Fruit fly (Drosophila melanogaster) whole organism, embryonic: ENCODE data around the gene CG7906.

Experiments used
- CG11504 ChIP-seq: fragments of 200-800 bp; sonication (Bioruptor generic); optimal IDR thresholded peaks from 3 replicates; lab custom pipeline; 2019; ENCODE audit warnings: missing biosample characterization, mild to moderate bottlenecking, missing genetic modification characterization, moderate library complexity
- CG12659 ChIP-seq: fragments of 200-800 bp; sonication (Bioruptor generic); optimal IDR thresholded peaks from 3 replicates; lab custom pipeline; 2017; ENCODE audit warnings: mild to moderate bottlenecking, missing biosample characterization, missing genetic modification reagents, missing genetic modification characterization
- HLH3B ChIP-seq: fragments of 200-800 bp; sonication (Bioruptor generic); IDR thresholded peaks from 2 replicates; pipeline ENCODE4 v1.3.6; 2022; ENCODE audit warnings: missing biosample characterization, missing genetic modification characterization
- HLHmδ ChIP-seq: fragments of 200-800 bp; sonication (Bioruptor generic); optimal IDR thresholded peaks from 2 replicates; lab custom pipeline; 2018; ENCODE audit warnings: missing biosample characterization, mild to moderate bottlenecking, missing genetic modification characterization, moderate library complexity
- Sin3A ChIP-seq: fragments of >200 bp; optimal IDR thresholded peaks from 2 replicates; lab custom pipeline; 2018
- Taf1 ChIP-seq: fragments of 200-800 bp; sonication (Bioruptor generic); IDR thresholded peaks from 2 replicates; pipeline ENCODE4 v1.3.6; 2022; ENCODE audit warnings: missing biosample characterization, missing genetic modification characterization
- br ChIP-seq: fragments of >200 bp; optimal IDR thresholded peaks from 2 replicates; lab custom pipeline; 2017
- crc ChIP-seq: fragments of 200-800 bp; sonication (Bioruptor generic); optimal IDR thresholded peaks from 2 replicates; lab custom pipeline; 2016; ENCODE audit warnings: missing biosample characterization, missing genetic modification characterization
- gsb ChIP-seq: fragments of 200-800 bp; sonication (Bioruptor generic); IDR thresholded peaks from 2 replicates; pipeline ENCODE4 v1.3.6; 2022; ENCODE audit warnings: missing biosample characterization, missing genetic modification characterization
- nerfin-2 ChIP-seq: fragments of 200-800 bp; sonication (Bioruptor generic); IDR thresholded peaks from 2 replicates; pipeline ENCODE4 v1.3.6; 2022; ENCODE audit warnings: missing biosample characterization, missing genetic modification characterization; ENCODE audit not compliant: partially characterized antibody
- run ChIP-seq: fragments of 200-800 bp; sonication (Bioruptor generic); optimal IDR thresholded peaks from 3 replicates; lab custom pipeline; 2018; ENCODE audit warnings: missing biosample characterization, mild to moderate bottlenecking, missing genetic modification characterization
- yki ChIP-seq: fragments of >200 bp; optimal IDR thresholded peaks from 3 replicates; lab custom pipeline; 2018

DNA sequence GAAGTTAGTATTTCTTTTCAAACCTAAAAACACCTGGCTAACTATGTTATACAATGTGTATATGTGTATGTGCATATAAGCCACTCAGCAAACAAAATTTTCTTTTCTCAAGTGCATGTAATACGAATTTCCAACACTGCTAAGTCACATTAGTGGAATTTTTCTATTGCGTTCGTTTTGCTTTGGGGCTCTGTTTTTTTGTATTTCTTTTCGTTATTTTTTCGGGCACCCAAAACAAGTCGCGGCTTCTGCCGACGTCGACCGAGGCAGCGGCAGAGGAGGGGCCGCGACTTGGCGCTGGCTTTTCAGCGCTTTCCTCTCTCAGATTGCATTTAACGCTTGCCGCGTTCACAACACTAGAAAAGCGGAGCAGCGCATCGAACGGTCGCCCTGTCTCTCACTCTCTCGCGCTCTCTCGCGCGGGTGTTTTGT, 17.0 kb upstream of the CG7906 start:
- no peak for TF ChIP-seq run
- no peak for TF ChIP-seq gsb (GFP tag; lab: Robert Waterston, UW)
- peak; percentile 3 for TF ChIP-seq HLHmδ
- peak; percentile 52 for TF ChIP-seq yki
- TF ChIP-seq nerfin-2 (GFP tag; lab: Robert Waterston, UW): no peak
- TF ChIP-seq HLH3B (GFP tag; lab: Robert Waterston, UW): peak; percentile 14; the same call in 1 of the 2 replicates
- TF ChIP-seq crc (GFP tag; lab: Kevin White, UChicago): no peak
- TF ChIP-seq CG11504: peak; percentile 14
- no peak for TF ChIP-seq Sin3A (lab: Kevin White, UChicago)
- TF ChIP-seq CG12659 (GFP tag; lab: Kevin White, UChicago): no peak
- TF ChIP-seq Taf1 (GFP tag; lab: Robert Waterston, UW): no peak
- TF ChIP-seq br (lab: Kevin White, UChicago): no peak
